Worm (Caenorhabditis elegans) whole organism, young adult: Measurements from ENCODE around the gene srv-32.
A peak's percentile ranks its signal among the peaks of the same experiment; 100 is the strongest.

Source experiments
- B0019.2 ChIP-seq: fragments of 200-800 bp; sonication (Bioruptor generic); conservative IDR thresholded peaks from 2 replicates; pipeline ENCODE4 v1.3.6; 2022; ENCODE audit warnings: missing genetic modification reagents, missing genetic modification characterization, missing compliant biosample characterization
- B0336.3 ChIP-seq: fragments of 200-800 bp; sonication (Bioruptor generic); IDR thresholded peaks from 2 replicates; pipeline ENCODE4 v1.3.6; 2022; ENCODE audit warnings: missing genetic modification characterization, missing compliant biosample characterization
- C06A6.2 ChIP-seq: fragments of 200-800 bp; sonication (Bioruptor generic); conservative IDR thresholded peaks from 2 replicates; pipeline ENCODE4 v1.3.6; 2022; ENCODE audit warnings: missing genetic modification characterization, missing compliant biosample characterization
- D2030.7 ChIP-seq: fragments of 200-800 bp; sonication (Bioruptor generic); IDR thresholded peaks from 2 replicates; pipeline ENCODE4 v1.3.6; 2022; ENCODE audit warnings: missing genetic modification reagents, missing genetic modification characterization, missing compliant biosample characterization
- F23B12.7 ChIP-seq: sonication (generic microtip); optimal IDR thresholded peaks from 2 replicates; lab custom pipeline; 2017; ENCODE audit warnings: missing genetic modification characterization, mild to moderate bottlenecking, missing compliant biosample characterization, antibody characterized with exemption, moderate library complexity; ENCODE audit not compliant: insufficient read depth
- F37B4.10 ChIP-seq: fragments of 200-800 bp; sonication (Bioruptor generic); IDR thresholded peaks from 2 replicates; pipeline ENCODE4 v1.3.6; 2022; ENCODE audit warnings: missing genetic modification characterization, missing compliant biosample characterization
- F39B2.1 ChIP-seq: fragments of 200-800 bp; sonication (Bioruptor generic); IDR thresholded peaks from 2 replicates; pipeline ENCODE4 v1.3.6; 2022; ENCODE audit warnings: missing genetic modification reagents, missing genetic modification characterization, missing compliant biosample characterization
- F57C9.4 ChIP-seq: sonication (generic microtip); optimal IDR thresholded peaks from 2 replicates; lab custom pipeline; 2017; ENCODE audit warnings: mild to moderate bottlenecking, missing genetic modification characterization, missing compliant biosample characterization
- K11D2.4 ChIP-seq: fragments of 200-800 bp; sonication (Bioruptor generic); IDR thresholded peaks from 2 replicates; pipeline ENCODE4 v1.3.6; 2022; ENCODE audit warnings: missing genetic modification reagents, missing genetic modification characterization, missing compliant biosample characterization
- Y67H2A.10 ChIP-seq: fragments of 200-800 bp; sonication (Bioruptor generic); conservative IDR thresholded peaks from 2 replicates; pipeline ENCODE4 v1.3.6; 2022; ENCODE audit warnings: missing genetic modification reagents, missing genetic modification characterization, missing compliant biosample characterization
- aptf-2 ChIP-seq: fragments of 200-800 bp; sonication (Bioruptor generic); conservative IDR thresholded peaks from 2 replicates; pipeline ENCODE4 v1.3.6; 2022; ENCODE audit warnings: missing genetic modification reagents, missing genetic modification characterization, missing compliant biosample characterization
- aptf-3 ChIP-seq: fragments of 200-800 bp; sonication (Bioruptor generic); IDR thresholded peaks from 2 replicates; pipeline ENCODE4 v1.3.6; 2022; ENCODE audit warnings: missing genetic modification characterization, missing compliant biosample characterization
- atf-7 ChIP-seq: sonication (generic microtip); optimal IDR thresholded peaks from 2 replicates; lab custom pipeline; 2017; ENCODE audit warnings: mild to moderate bottlenecking, missing genetic modification characterization, missing compliant biosample characterization
- athp-1 ChIP-seq: sonication (generic microtip); optimal IDR thresholded peaks from 2 replicates; lab custom pipeline; 2017; ENCODE audit warnings: mild to moderate bottlenecking, missing genetic modification characterization, missing compliant biosample characterization
- ceh-100 ChIP-seq: fragments of 200-800 bp; sonication (Bioruptor generic); IDR thresholded peaks from 2 replicates; pipeline ENCODE4 v1.3.6; 2022; ENCODE audit warnings: missing genetic modification reagents, missing genetic modification characterization, missing compliant biosample characterization
- ceh-40 ChIP-seq: fragments of 200-800 bp; sonication (Bioruptor generic); IDR thresholded peaks from 2 replicates; pipeline ENCODE4 v1.3.6; 2022; ENCODE audit warnings: missing genetic modification characterization, missing compliant biosample characterization
- ceh-58 ChIP-seq: fragments of 200-800 bp; sonication (Bioruptor generic); IDR thresholded peaks from 2 replicates; pipeline ENCODE4 v1.3.6; 2022; ENCODE audit warnings: missing genetic modification characterization, missing compliant biosample characterization
- die-1 ChIP-seq: sonication (generic microtip); optimal IDR thresholded peaks from 2 replicates; lab custom pipeline; 2016; ENCODE audit warnings: missing genotype, mild to moderate bottlenecking, missing genetic modification characterization, missing compliant biosample characterization
- egl-18 ChIP-seq: fragments of 200-800 bp; sonication (Bioruptor generic); IDR thresholded peaks from 2 replicates; pipeline ENCODE4 v1.3.6; 2022; ENCODE audit warnings: missing genetic modification reagents, missing genetic modification characterization, missing compliant biosample characterization
- egrh-3 ChIP-seq: fragments of 200-800 bp; sonication (Bioruptor generic); IDR thresholded peaks from 2 replicates; pipeline ENCODE4 v1.3.6; 2022; ENCODE audit warnings: missing genetic modification reagents, missing genetic modification characterization, missing compliant biosample characterization
- ekl-4 ChIP-seq: fragments of 200-800 bp; sonication (Bioruptor generic); IDR thresholded peaks from 2 replicates; pipeline ENCODE4 v1.3.6; 2022; ENCODE audit warnings: missing genetic modification reagents, missing genetic modification characterization, missing compliant biosample characterization
- ets-4 ChIP-seq: fragments of 200-800 bp; sonication (Bioruptor generic); optimal IDR thresholded peaks from 2 replicates; lab custom pipeline; 2018; ENCODE audit warnings: mild to moderate bottlenecking, missing genetic modification characterization, missing compliant biosample characterization
- fkh-3 ChIP-seq: sonication (generic microtip); optimal IDR thresholded peaks from 2 replicates; lab custom pipeline; 2016; ENCODE audit warnings: mild to moderate bottlenecking, missing genetic modification characterization, missing compliant biosample characterization
- gei-17 ChIP-seq: fragments of 200-800 bp; sonication (Bioruptor generic); optimal IDR thresholded peaks from 2 replicates; lab custom pipeline; 2018; ENCODE audit warnings: mild to moderate bottlenecking, missing genetic modification characterization, missing compliant biosample characterization
- hmg-1.2 ChIP-seq: fragments of 200-800 bp; sonication (Bioruptor generic); IDR thresholded peaks from 2 replicates; pipeline ENCODE4 v1.3.6; 2022; ENCODE audit warnings: missing genetic modification reagents, missing genetic modification characterization, missing compliant biosample characterization
- lag-1 ChIP-seq: fragments of 200-800 bp; sonication (Bioruptor generic); IDR thresholded peaks from 2 replicates; pipeline ENCODE4 v1.3.6; 2022; ENCODE audit warnings: missing genetic modification reagents, missing genetic modification characterization, missing compliant biosample characterization
- lin-35 ChIP-seq, 3 experiments: fragments of 150-350 bp in 2 of 3; sonication (generic microtip) in 1 of 3; optimal IDR thresholded peaks; 2 replicates each; lab custom pipeline; 2014 to 2018; ENCODE audit warnings: missing biosample characterization in 3 of 3, missing genetic modification characterization in 3 of 3, missing genetic modification reagents in 3 of 3
- lir-1 ChIP-seq: fragments of 200-800 bp; sonication (Bioruptor generic); conservative IDR thresholded peaks from 2 replicates; pipeline ENCODE4 v1.3.6; 2022; ENCODE audit warnings: missing genetic modification reagents, missing genetic modification characterization, missing compliant biosample characterization
- madf-3 ChIP-seq: fragments of 200-800 bp; sonication (Bioruptor generic); IDR thresholded peaks from 2 replicates; pipeline ENCODE4 v1.3.6; 2022; ENCODE audit warnings: missing genetic modification reagents, missing genetic modification characterization, missing compliant biosample characterization
- madf-6 ChIP-seq: fragments of 200-800 bp; sonication (Bioruptor generic); IDR thresholded peaks from 2 replicates; pipeline ENCODE4 v1.3.6; 2022; ENCODE audit warnings: missing genetic modification reagents, missing genetic modification characterization, missing compliant biosample characterization
- mxl-1 ChIP-seq: sonication (generic microtip); optimal IDR thresholded peaks from 2 replicates; lab custom pipeline; 2016; ENCODE audit warnings: missing genetic modification characterization, missing compliant biosample characterization
- nfya-2 ChIP-seq: fragments of 200-800 bp; sonication (Bioruptor generic); IDR thresholded peaks from 2 replicates; pipeline ENCODE4 v1.3.6; 2022; ENCODE audit warnings: missing genetic modification reagents, missing genetic modification characterization, missing compliant biosample characterization
- rcor-1 ChIP-seq: fragments of 200-800 bp; sonication (Bioruptor generic); IDR thresholded peaks from 2 replicates; pipeline ENCODE4 v1.3.6; 2022; ENCODE audit warnings: missing genetic modification reagents, missing genetic modification characterization, missing compliant biosample characterization
- rec-8 ChIP-seq, 2 experiments: sonication (generic microtip); optimal IDR thresholded peaks; 2 replicates each; lab custom pipeline; 2016; ENCODE audit warnings: mild to moderate bottlenecking in 2 of 2, missing genetic modification characterization in 2 of 2, missing genetic modification reagents in 2 of 2, missing genotype in 2 of 2, missing biosample characterization in 1 of 2, missing compliant biosample characterization in 1 of 2, moderate library complexity in 1 of 2
- rpc-1 ChIP-seq, 2 experiments: fragments of 150-350 bp in 1 of 2; sonication (generic microtip) in 1 of 2; optimal IDR thresholded peaks; 2 replicates each; lab custom pipeline; 2014 to 2018; ENCODE audit warnings: missing biosample characterization in 1 of 2, missing genetic modification characterization in 1 of 2, missing genetic modification reagents in 1 of 2, missing genotype in 1 of 2
- sdz-38 ChIP-seq: sonication (generic microtip); optimal IDR thresholded peaks from 2 replicates; lab custom pipeline; 2016; ENCODE audit warnings: missing genotype, missing genetic modification characterization, missing compliant biosample characterization
- snpc-1.3 ChIP-seq: sonication (generic microtip); optimal IDR thresholded peaks from 2 replicates; lab custom pipeline; 2017; ENCODE audit warnings: missing genetic modification characterization, mild to moderate bottlenecking, missing compliant biosample characterization, antibody characterized with exemption, moderate library complexity, missing genotype, missing genetic modification reagents; ENCODE audit not compliant: insufficient read depth
- somi-1 ChIP-seq: fragments of 200-800 bp; sonication (Bioruptor generic); optimal IDR thresholded peaks from 2 replicates; lab custom pipeline; 2018; ENCODE audit warnings: mild to moderate bottlenecking, missing genetic modification characterization, missing compliant biosample characterization
- sptf-2 ChIP-seq: fragments of 200-800 bp; sonication (Bioruptor generic); optimal IDR thresholded peaks from 2 replicates; lab custom pipeline; 2018; ENCODE audit warnings: mild to moderate bottlenecking, missing genetic modification characterization, missing compliant biosample characterization
- tbx-9 ChIP-seq: sonication (generic microtip); optimal IDR thresholded peaks from 2 replicates; lab custom pipeline; 2016; ENCODE audit warnings: borderline replicate concordance, missing genetic modification characterization, inconsistent platforms, missing compliant biosample characterization
- unc-62 ChIP-seq: fragments of 150-350 bp; optimal IDR thresholded peaks from 2 replicates; lab custom pipeline; 2014; ENCODE audit warnings: missing biosample characterization, missing genetic modification reagents, missing genetic modification characterization
- ztf-18 ChIP-seq: sonication (generic microtip); optimal IDR thresholded peaks from 2 replicates; lab custom pipeline; 2016; ENCODE audit warnings: missing genotype, mild to moderate bottlenecking, missing genetic modification characterization, missing compliant biosample characterization
- ztf-22 ChIP-seq: fragments of 200-800 bp; sonication (Bioruptor generic); optimal IDR thresholded peaks from 2 replicates; lab custom pipeline; 2018; ENCODE audit warnings: mild to moderate bottlenecking, missing genetic modification characterization, moderate library complexity, missing compliant biosample characterization
- ztf-26 ChIP-seq: sonication (generic microtip); optimal IDR thresholded peaks from 2 replicates; lab custom pipeline; 2017; ENCODE audit warnings: missing genetic modification characterization, missing compliant biosample characterization
- ztf-6 ChIP-seq: fragments of 200-800 bp; sonication (Bioruptor generic); IDR thresholded peaks from 2 replicates; pipeline ENCODE4 v1.3.6; 2022; ENCODE audit warnings: missing genetic modification reagents, missing genetic modification characterization, missing compliant biosample characterization

srv-32 gene

DNA sequence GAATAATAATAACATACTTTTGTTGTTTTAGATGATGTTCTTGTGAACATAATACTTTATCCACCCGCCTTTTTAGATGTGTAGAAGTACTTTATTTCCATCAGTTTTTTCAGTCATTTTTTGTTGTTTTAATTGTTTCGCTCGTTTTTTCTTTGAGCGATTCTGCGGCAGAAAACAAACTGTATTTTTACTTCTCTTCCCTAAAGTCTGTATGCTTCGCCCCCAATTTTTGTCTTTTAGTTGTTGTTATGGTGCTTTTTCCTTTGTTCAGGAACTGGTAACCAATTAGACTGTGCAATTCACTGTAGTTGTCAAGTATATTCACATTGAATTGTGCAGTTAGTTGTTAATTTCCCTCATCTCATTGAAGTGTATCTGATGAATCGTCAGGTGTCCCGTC, 43.7 kb upstream of the srv-32 start (continued):
- TF ChIP-seq ztf-6 (GFP tag; lab: Robert Waterston, UW), result no peak

DNA sequence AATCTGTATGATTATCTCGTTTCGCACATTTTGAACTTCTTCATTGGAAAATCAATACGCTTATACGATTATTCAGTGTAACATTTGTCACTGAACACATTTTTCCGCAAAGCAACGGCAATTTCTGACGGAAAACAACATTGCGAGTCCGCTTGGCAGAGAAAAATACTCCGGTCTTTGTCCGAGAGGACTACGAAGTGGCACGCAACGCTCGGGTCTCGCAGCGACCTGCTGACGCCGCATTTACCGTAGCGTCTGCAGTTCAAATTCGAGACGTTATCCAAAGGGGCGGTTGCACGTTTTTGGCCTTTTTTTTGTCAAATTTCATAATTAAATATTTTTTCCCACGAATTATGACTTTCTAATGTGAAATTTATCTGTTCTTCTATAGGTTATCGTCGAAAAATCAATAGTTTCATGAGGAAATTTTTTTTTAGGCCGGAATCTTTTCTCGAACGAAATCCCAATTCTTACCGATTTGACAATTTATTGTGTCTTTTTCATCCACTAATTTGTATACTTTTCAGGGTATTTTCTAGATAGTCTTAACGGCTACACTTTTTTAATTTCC, 41.7 kb upstream of the srv-32 start, which contains the start of gene sqd-1:
sqd-1 (plus strand) TSS at position 521 of the 571 bp plus-strand sequence.
- TF ChIP-seq ztf-22 (GFP tag; lab: Kevin White, UChicago) (peak; percentile 55), nfya-2 (no peak), aptf-2 (GFP tag; lab: Robert Waterston, UW) (peak; percentile 65; the same call in 1 of the 2 replicates), ceh-58 (GFP tag; lab: Robert Waterston, UW) (no peak), ekl-4 (peak; percentile 93), ztf-26 (peak; percentile 88), gei-17 (peak; percentile 75), madf-3 (peak; percentile 91), Y67H2A.10 (GFP tag; lab: Robert Waterston, UW) (peak; percentile 84), ceh-100 (GFP tag; lab: Robert Waterston, UW) (peak; percentile 87), aptf-3 (GFP tag; lab: Robert Waterston, UW) (0 out of 2 replicates have a peak, but pooled peaks have one; percentile 36), sdz-38 (no peak), hmg-1.2 (GFP tag; lab: Robert Waterston, UW) (peak; percentile 82), ztf-6 (GFP tag; lab: Robert Waterston, UW) (peak; percentile 78), snpc-1.3 (tag; lab: Kevin White, UChicago) (peak; percentile 64), F57C9.4 (tag; lab: Kevin White, UChicago) (peak; percentile 79), somi-1 (GFP tag; lab: Kevin White, UChicago) (peak; percentile 22), unc-62 (GFP tag; lab: Kevin White, UChicago) (no peak), rcor-1 (GFP tag; lab: Robert Waterston, UW) (peak; percentile 91), egl-18 (peak; percentile 72; the same call in 1 of the 2 replicates), mxl-1 (no peak), lin-35 (GFP tag; optimal IDR thresholded peaks at IDR 0.05; lab: Kevin White, UChicago) (peak in 2 of 3 experiments; percentile 67 to 89), ets-4 (GFP tag; lab: Kevin White, UChicago) (no peak), fkh-3 (tag; lab: Kevin White, UChicago) (no peak), K11D2.4 (GFP tag; lab: Robert Waterston, UW) (peak; percentile 93), lag-1 (no peak), atf-7 (tag; lab: Kevin White, UChicago) (peak; percentile 78), ceh-40 (GFP tag; lab: Robert Waterston, UW) (0 out of 2 replicates have a peak, but pooled peaks have one; percentile 55), F37B4.10 (0 out of 2 replicates have a peak, but pooled peaks have one; percentile 71), madf-6 (GFP tag; lab: Robert Waterston, UW) (peak; percentile 86), athp-1 (peak; percentile 87), F39B2.1 (GFP tag; lab: Robert Waterston, UW) (no peak), rec-8 (tag; optimal IDR thresholded peaks at IDR 0.05; lab: Kevin White, UChicago) (peak in 1 of 2 experiments; percentile 7), F23B12.7 (tag; lab: Kevin White, UChicago) (peak; percentile 93), sptf-2 (GFP tag; lab: Kevin White, UChicago) (no peak), ztf-18 (tag; lab: Kevin White, UChicago) (peak; percentile 48), B0019.2 (peak; percentile 57; the same call in 1 of the 2 replicates), B0336.3 (GFP tag; lab: Robert Waterston, UW) (peak; percentile 93), tbx-9 (no peak), die-1 (tag; lab: Kevin White, UChicago) (peak; percentile 55), C06A6.2 (GFP tag; lab: Robert Waterston, UW) (peak; percentile 90), rpc-1 (optimal IDR thresholded peaks at IDR 0.05; lab: Kevin White, UChicago) (peak; percentile 14), rpc-1 (tag; optimal IDR thresholded peaks at IDR 0.05; lab: Kevin White, UChicago) (no peak), egrh-3 (GFP tag; lab: Robert Waterston, UW) (peak; percentile 57; the same call in 1 of the 2 replicates), D2030.7 (GFP tag; lab: Robert Waterston, UW) (peak; percentile 89), lir-1 (peak; percentile 91)
